Fruit fly (Drosophila melanogaster) whole organism, embryonic: ENCODE measurements around the gene CG17982.
A peak's percentile ranks its signal among the peaks of the same experiment; 100 is the strongest.

Experiments used
- B-H1 ChIP-seq: fragments of 200-800 bp; sonication (Bioruptor generic); IDR thresholded peaks from 3 replicates; pipeline ENCODE4 v1.3.6; 2022; ENCODE audit warnings: missing biosample characterization, missing genetic modification characterization
- BEAF-32 ChIP-seq: fragments of 200-800 bp; sonication (Bioruptor generic); optimal IDR thresholded peaks from 3 replicates; lab custom pipeline; 2017; ENCODE audit warnings: missing biosample characterization, missing genetic modification characterization, mild to moderate bottlenecking, moderate library complexity, missing genetic modification reagents
- CG10267 ChIP-seq: fragments of 200-800 bp; sonication (Bioruptor generic); optimal IDR thresholded peaks from 2 replicates; lab custom pipeline; 2018; ENCODE audit warnings: missing biosample characterization, mild to moderate bottlenecking, missing genetic modification characterization, moderate library complexity
- CG11723 ChIP-seq: fragments of 200-800 bp; sonication (Bioruptor generic); optimal IDR thresholded peaks from 2 replicates; lab custom pipeline; 2017; ENCODE audit warnings: missing biosample characterization, mild to moderate bottlenecking, missing genetic modification characterization
- CG12659 ChIP-seq: fragments of 200-800 bp; sonication (Bioruptor generic); optimal IDR thresholded peaks from 3 replicates; lab custom pipeline; 2017; ENCODE audit warnings: mild to moderate bottlenecking, missing biosample characterization, missing genetic modification reagents, missing genetic modification characterization
- CG12769 ChIP-seq: fragments of 200-800 bp; sonication (Bioruptor generic); optimal IDR thresholded peaks from 2 replicates; lab custom pipeline; 2019; ENCODE audit warnings: missing biosample characterization, mild to moderate bottlenecking, missing genetic modification characterization, moderate library complexity
- CG13287 ChIP-seq: fragments of 200-800 bp; sonication (Bioruptor generic); IDR thresholded peaks from 2 replicates; pipeline ENCODE4 v1.3.6; 2022; ENCODE audit warnings: missing biosample characterization, missing genetic modification characterization; ENCODE audit not compliant: partially characterized antibody
- CG13624 ChIP-seq: fragments of 200-800 bp; sonication (Bioruptor generic); optimal IDR thresholded peaks from 2 replicates; lab custom pipeline; 2016; ENCODE audit warnings: missing biosample characterization, missing genetic modification characterization
- CG14710 ChIP-seq: fragments of 200-800 bp; sonication (Bioruptor generic); optimal IDR thresholded peaks from 3 replicates; lab custom pipeline; 2019; ENCODE audit warnings: missing biosample characterization, mild to moderate bottlenecking, missing genetic modification characterization, moderate library complexity
- CG15514 ChIP-seq: fragments of 200-800 bp; sonication (Bioruptor generic); optimal IDR thresholded peaks from 3 replicates; lab custom pipeline; 2017; ENCODE audit warnings: missing biosample characterization, missing genetic modification characterization, mild to moderate bottlenecking, moderate library complexity, missing genetic modification reagents
- CG17361 ChIP-seq: fragments of 200-800 bp; sonication (Bioruptor generic); IDR thresholded peaks from 3 replicates; pipeline ENCODE4 v1.3.6; 2022; ENCODE audit warnings: missing biosample characterization, missing genetic modification characterization
- CG2116 ChIP-seq: fragments of 200-800 bp; sonication (Bioruptor generic); optimal IDR thresholded peaks from 3 replicates; lab custom pipeline; 2018; ENCODE audit warnings: missing biosample characterization, mild to moderate bottlenecking, missing genetic modification characterization
- CG2678 ChIP-seq: fragments of 200-800 bp; sonication (Bioruptor generic); optimal IDR thresholded peaks from 3 replicates; lab custom pipeline; 2019; ENCODE audit warnings: missing biosample characterization, mild to moderate bottlenecking, missing genetic modification characterization, moderate library complexity
- CG32532 ChIP-seq: fragments of 200-800 bp; sonication (Bioruptor generic); IDR thresholded peaks from 2 replicates; pipeline ENCODE4 v1.3.6; 2022; ENCODE audit warnings: missing biosample characterization, missing genetic modification characterization
- CG33213 ChIP-seq: fragments of 200-800 bp; sonication (Bioruptor generic); optimal IDR thresholded peaks from 3 replicates; lab custom pipeline; 2016; ENCODE audit warnings: missing biosample characterization, missing genetic modification characterization
- CG9797 ChIP-seq: fragments of 200-800 bp; sonication (Bioruptor generic); optimal IDR thresholded peaks from 3 replicates; lab custom pipeline; 2018; ENCODE audit warnings: missing biosample characterization, mild to moderate bottlenecking, missing genetic modification characterization
- Dp ChIP-seq: fragments of 200-800 bp; sonication (Bioruptor generic); optimal IDR thresholded peaks from 2 replicates; lab custom pipeline; 2018; ENCODE audit warnings: missing biosample characterization, mild to moderate bottlenecking, missing genetic modification characterization, moderate library complexity
- Dref ChIP-seq: fragments of 200-800 bp; sonication (Bioruptor generic); IDR thresholded peaks from 2 replicates; pipeline ENCODE4 v1.3.6; 2022; ENCODE audit warnings: missing biosample characterization, missing genetic modification characterization
- E2f2 ChIP-seq: fragments of 200-800 bp; sonication (Bioruptor generic); IDR thresholded peaks from 2 replicates; pipeline ENCODE4 v1.3.6; 2022; ENCODE audit warnings: missing biosample characterization, missing genetic modification characterization
- Ets97D ChIP-seq: fragments of 200-800 bp; sonication (Bioruptor generic); optimal IDR thresholded peaks from 3 replicates; lab custom pipeline; 2016; ENCODE audit warnings: missing biosample characterization, missing genetic modification characterization
- Fer2 ChIP-seq: fragments of 200-800 bp; sonication (Bioruptor generic); optimal IDR thresholded peaks from 2 replicates; lab custom pipeline; 2018; ENCODE audit warnings: missing biosample characterization, mild to moderate bottlenecking, missing genetic modification characterization, moderate library complexity
- H15 ChIP-seq: fragments of 200-800 bp; sonication (Bioruptor generic); IDR thresholded peaks from 3 replicates; pipeline ENCODE4 v1.3.6; 2022; ENCODE audit warnings: missing biosample characterization, missing genetic modification characterization
- HLH3B ChIP-seq: fragments of 200-800 bp; sonication (Bioruptor generic); IDR thresholded peaks from 2 replicates; pipeline ENCODE4 v1.3.6; 2022; ENCODE audit warnings: missing biosample characterization, missing genetic modification characterization
- HLH4C ChIP-seq: fragments of 200-800 bp; sonication (Bioruptor generic); IDR thresholded peaks from 3 replicates; pipeline ENCODE4 v1.3.6; 2022; ENCODE audit warnings: missing biosample characterization, missing genetic modification characterization; ENCODE audit not compliant: partially characterized antibody
- HmgD ChIP-seq: fragments of 200-800 bp; sonication (Bioruptor generic); optimal IDR thresholded peaks from 3 replicates; lab custom pipeline; 2016; ENCODE audit warnings: missing biosample characterization, missing genetic modification characterization
- HmgZ ChIP-seq: fragments of 200-800 bp; sonication (Bioruptor generic); optimal IDR thresholded peaks from 2 replicates; lab custom pipeline; 2018; ENCODE audit warnings: missing biosample characterization, mild to moderate bottlenecking, missing genetic modification characterization
- Kr ChIP-seq: fragments of 200-800 bp; sonication (Bioruptor generic); optimal IDR thresholded peaks from 2 replicates; lab custom pipeline; 2017; ENCODE audit warnings: missing biosample characterization, mild to moderate bottlenecking, missing genetic modification characterization
- MBD-R2 ChIP-seq: fragments of 200-800 bp; sonication (Bioruptor generic); IDR thresholded peaks from 2 replicates; pipeline ENCODE4 v1.3.6; 2022; ENCODE audit warnings: missing biosample characterization, missing genetic modification characterization
- MESR4 ChIP-seq: fragments of 200-800 bp; sonication (Bioruptor generic); optimal IDR thresholded peaks from 2 replicates; lab custom pipeline; 2018; ENCODE audit warnings: missing biosample characterization, mild to moderate bottlenecking, missing genetic modification characterization, moderate library complexity
- Myb ChIP-seq: fragments of 200-800 bp; sonication (Bioruptor generic); optimal IDR thresholded peaks from 2 replicates; lab custom pipeline; 2016; ENCODE audit warnings: missing biosample characterization, missing genetic modification characterization
- NK7.1 ChIP-seq: fragments of 200-800 bp; sonication (Bioruptor generic); optimal IDR thresholded peaks from 3 replicates; lab custom pipeline; 2016; ENCODE audit warnings: missing biosample characterization, missing genetic modification characterization
- Sin3A ChIP-seq: fragments of >200 bp; optimal IDR thresholded peaks from 2 replicates; lab custom pipeline; 2018
- Sry-δ ChIP-seq: fragments of 200-800 bp; sonication (Bioruptor generic); optimal IDR thresholded peaks from 2 replicates; lab custom pipeline; 2016; ENCODE audit warnings: missing biosample characterization, missing genetic modification characterization
- Ssrp ChIP-seq: fragments of 200-800 bp; sonication (Bioruptor generic); optimal IDR thresholded peaks from 2 replicates; lab custom pipeline; 2018; ENCODE audit warnings: missing biosample characterization, mild to moderate bottlenecking, missing genetic modification characterization, moderate library complexity
- amos ChIP-seq: fragments of 200-800 bp; sonication (Bioruptor generic); IDR thresholded peaks from 2 replicates; pipeline ENCODE4 v1.3.6; 2022; ENCODE audit warnings: missing biosample characterization, missing genetic modification characterization; ENCODE audit not compliant: partially characterized antibody
- cas ChIP-seq: fragments of 200-800 bp; sonication (Bioruptor generic); IDR thresholded peaks from 2 replicates; pipeline ENCODE4 v1.3.6; 2022; ENCODE audit warnings: missing biosample characterization, missing genetic modification characterization
- cato ChIP-seq: fragments of 200-800 bp; sonication (Bioruptor generic); optimal IDR thresholded peaks from 2 replicates; lab custom pipeline; 2016; ENCODE audit warnings: missing biosample characterization, missing genetic modification characterization, borderline replicate concordance
- chinmo ChIP-seq: fragments of 200-800 bp; sonication (Bioruptor generic); IDR thresholded peaks from 4 replicates; pipeline ENCODE4 v1.3.6; 2022; ENCODE audit warnings: missing biosample characterization, missing genetic modification characterization; ENCODE audit not compliant: partially characterized antibody
- fd64A ChIP-seq: fragments of 200-800 bp; sonication (Bioruptor generic); optimal IDR thresholded peaks from 3 replicates; lab custom pipeline; 2018; ENCODE audit warnings: missing biosample characterization, mild to moderate bottlenecking, missing genetic modification characterization
- gfzf ChIP-seq: fragments of 200-800 bp; sonication (Bioruptor generic); optimal IDR thresholded peaks from 2 replicates; lab custom pipeline; 2016; ENCODE audit warnings: missing biosample characterization, mild to moderate bottlenecking, missing genetic modification characterization, moderate library complexity
- nmo ChIP-seq: fragments of 200-800 bp; sonication (Bioruptor generic); optimal IDR thresholded peaks from 2 replicates; lab custom pipeline; 2018; ENCODE audit warnings: missing biosample characterization, mild to moderate bottlenecking, missing genetic modification characterization, moderate library complexity
- onecut ChIP-seq: fragments of 200-800 bp; sonication (Bioruptor generic); IDR thresholded peaks from 2 replicates; pipeline ENCODE4 v1.3.6; 2022; ENCODE audit warnings: missing biosample characterization, missing genetic modification characterization
- phol ChIP-seq: fragments of 200-800 bp; sonication (Bioruptor generic); optimal IDR thresholded peaks from 3 replicates; lab custom pipeline; 2018; ENCODE audit warnings: missing biosample characterization, mild to moderate bottlenecking, missing genetic modification characterization, moderate library complexity
- pzg ChIP-seq: fragments of 200-800 bp; sonication (Bioruptor generic); optimal IDR thresholded peaks from 3 replicates; lab custom pipeline; 2018; ENCODE audit warnings: missing biosample characterization, mild to moderate bottlenecking, missing genetic modification characterization, moderate library complexity
- so ChIP-seq: fragments of 200-800 bp; sonication (Bioruptor generic); IDR thresholded peaks from 3 replicates; pipeline ENCODE4 v1.3.6; 2022; ENCODE audit warnings: missing biosample characterization, missing genetic modification characterization
- stc ChIP-seq: fragments of 200-800 bp; sonication (Bioruptor generic); IDR thresholded peaks from 2 replicates; pipeline ENCODE4 v1.3.6; 2022; ENCODE audit warnings: missing biosample characterization, missing genetic modification characterization
- stwl ChIP-seq: fragments of 200-800 bp; sonication (Bioruptor generic); optimal IDR thresholded peaks from 3 replicates; lab custom pipeline; 2018; ENCODE audit warnings: missing biosample characterization, mild to moderate bottlenecking, missing genetic modification characterization, moderate library complexity
- trem ChIP-seq: fragments of 200-800 bp; optimal IDR thresholded peaks from 3 replicates; lab custom pipeline; 2019; ENCODE audit warnings: missing biosample characterization, mild to moderate bottlenecking, missing genetic modification characterization, moderate library complexity
- wdn ChIP-seq: fragments of 200-800 bp; sonication (Bioruptor generic); IDR thresholded peaks from 2 replicates; pipeline ENCODE4 v1.3.6; 2022; ENCODE audit warnings: missing biosample characterization, missing genetic modification characterization
- zen ChIP-seq: fragments of 200-800 bp; sonication (Bioruptor generic); optimal IDR thresholded peaks from 3 replicates; lab custom pipeline; 2018; ENCODE audit warnings: missing biosample characterization, mild to moderate bottlenecking, missing genetic modification characterization, moderate library complexity
- zfh1 ChIP-seq: fragments of 200-800 bp; sonication (Bioruptor generic); IDR thresholded peaks from 3 replicates; pipeline ENCODE4 v1.3.6; 2022; ENCODE audit warnings: missing biosample characterization, missing genetic modification characterization

The CG17982 gene

dm6 chrX:8177742-8178141, 34.1 kb upstream of the CG17982 start (continued):
- TF ChIP-seq HLH3B (GFP tag; lab: Robert Waterston, UW): no peak
- TF ChIP-seq B-H1 (GFP tag; lab: Robert Waterston, UW): no peak
- TF ChIP-seq CG11723 (GFP tag; lab: Kevin White, UChicago): no peak
- no peak for TF ChIP-seq HLH4C (GFP tag; lab: Robert Waterston, UW)
- TF ChIP-seq HmgZ (tag; lab: Kevin White, UChicago): no peak
- peak; percentile 22; the same call in 1 of the 2 replicates for TF ChIP-seq MBD-R2 (GFP tag; lab: Robert Waterston, UW)
- no peak for TF ChIP-seq wdn
- TF ChIP-seq zen: no peak
- no peak for TF ChIP-seq H15
- no peak for TF ChIP-seq HmgD (GFP tag; lab: Kevin White, UChicago)
- no peak for TF ChIP-seq E2f2 (GFP tag; lab: Robert Waterston, UW)
- TF ChIP-seq Fer2: no peak
- TF ChIP-seq so: no peak
- no peak for TF ChIP-seq stc (GFP tag; lab: Robert Waterston, UW)
- 0 out of 3 replicates have a peak, but pooled peaks have one; percentile 18 for TF ChIP-seq zfh1 (GFP tag; lab: Robert Waterston, UW)
- TF ChIP-seq cato (GFP tag; lab: Kevin White, UChicago): no peak
- TF ChIP-seq NK7.1 (GFP tag; lab: Kevin White, UChicago): no peak
- no peak for TF ChIP-seq onecut (GFP tag; lab: Robert Waterston, UW)
- peak; percentile 20; the same call in 1 of the 2 replicates for TF ChIP-seq CG32532
- TF ChIP-seq CG13624 (GFP tag; lab: Kevin White, UChicago): no peak
- no peak for TF ChIP-seq cas (GFP tag; lab: Robert Waterston, UW)
- no peak for TF ChIP-seq Kr (GFP tag; lab: Kevin White, UChicago)

- TF ChIP-seq trem (tag; lab: Kevin White, UChicago): peak; percentile 27
- peak; percentile 66 for TF ChIP-seq CG9797 (GFP tag; lab: Kevin White, UChicago)
- peak; percentile 11; the same call in 1 of the 2 replicates for TF ChIP-seq CG13287 (GFP tag; lab: Robert Waterston, UW)
- TF ChIP-seq E2f2 (GFP tag; lab: Robert Waterston, UW): peak; percentile 41
- TF ChIP-seq CG33213 (GFP tag; lab: Kevin White, UChicago): peak; percentile 3
- no peak for TF ChIP-seq CG17361 (GFP tag; lab: Robert Waterston, UW)
- peak; percentile 22 for TF ChIP-seq Sin3A (lab: Kevin White, UChicago)
- no peak for TF ChIP-seq fd64A (GFP tag; lab: Kevin White, UChicago)
- TF ChIP-seq Ets97D (GFP tag; lab: Kevin White, UChicago): peak; percentile 50
- peak; percentile 57 for TF ChIP-seq CG2116 (GFP tag; lab: Kevin White, UChicago)
- peak; percentile 69 for TF ChIP-seq pzg (GFP tag; lab: Kevin White, UChicago)
- no peak for TF ChIP-seq amos (GFP tag; lab: Robert Waterston, UW)
- peak; percentile 99 for TF ChIP-seq CG15514 (GFP tag; lab: Kevin White, UChicago)
- no peak for TF ChIP-seq Ssrp
- no peak for TF ChIP-seq CG12769
- peak; percentile 23 for TF ChIP-seq nmo (GFP tag; lab: Kevin White, UChicago)
- TF ChIP-seq stwl: peak; percentile 48
- TF ChIP-seq CG14710 (tag; lab: Kevin White, UChicago): peak; percentile 44
- TF ChIP-seq phol (tag; lab: Kevin White, UChicago): peak; percentile 20
- 0 out of 4 replicates have a peak, but pooled peaks have one; percentile 8 for TF ChIP-seq chinmo (GFP tag; lab: Robert Waterston, UW)
- TF ChIP-seq Myb (GFP tag; lab: Kevin White, UChicago): peak; percentile 91
- peak; percentile 92 for TF ChIP-seq CG10267 (tag; lab: Kevin White, UChicago)
- peak; percentile 53 for TF ChIP-seq Dref (GFP tag; lab: Robert Waterston, UW)
- peak; percentile 83 for TF ChIP-seq gfzf (GFP tag; lab: Kevin White, UChicago)
- TF ChIP-seq Sry-δ (GFP tag; lab: Kevin White, UChicago): peak; percentile 11
- TF ChIP-seq Dp: peak; percentile 60
- TF ChIP-seq CG2678 (tag; lab: Kevin White, UChicago): no peak
- TF ChIP-seq CG12659 (GFP tag; lab: Kevin White, UChicago): peak; percentile 28
- peak; percentile 35 for TF ChIP-seq BEAF-32 (GFP tag; lab: Kevin White, UChicago)
- peak; percentile 6 for TF ChIP-seq MESR4 (GFP tag; lab: Kevin White, UChicago)
Measured at dm6 chrX:8177030-8177349, 33.4 kb upstream of the CG17982 start, which contains the start of gene slpr. Gene slpr, minus strand, starts transcription at chrX:8177185.
